Worm (Caenorhabditis elegans) whole organism, mixed stage, embryonic: ENCODE results near the gene ncs-7.

ENCODE experiments used
- M03D4.4 ChIP-seq: sonication (generic microtip); optimal IDR thresholded peaks from 2 replicates; lab custom pipeline; 2017; ENCODE audit warnings: mild to moderate bottlenecking, missing genetic modification characterization, missing compliant biosample characterization
- bed-3 ChIP-seq: fragments of 200-800 bp; sonication (Bioruptor generic); optimal IDR thresholded peaks from 3 replicates; lab custom pipeline; 2018; ENCODE audit warnings: mild to moderate bottlenecking, missing genetic modification characterization, moderate library complexity, missing compliant biosample characterization
- blmp-1 ChIP-seq: fragments of 150-350 bp; optimal IDR thresholded peaks from 2 replicates; lab custom pipeline; 2014; ENCODE audit warnings: missing biosample characterization, missing genetic modification characterization
- ceh-39 ChIP-seq: fragments of 150-350 bp; optimal IDR thresholded peaks from 2 replicates; lab custom pipeline; 2014; ENCODE audit warnings: missing biosample characterization, missing genetic modification characterization
- ceh-43 ChIP-seq: fragments of 200-800 bp; sonication (Bioruptor generic); optimal IDR thresholded peaks from 2 replicates; lab custom pipeline; 2018; ENCODE audit warnings: mild to moderate bottlenecking, missing genetic modification characterization, moderate library complexity, missing compliant biosample characterization
- ceh-83 ChIP-seq: fragments of 200-800 bp; sonication (Bioruptor generic); optimal IDR thresholded peaks from 2 replicates; lab custom pipeline; 2018; ENCODE audit warnings: mild to moderate bottlenecking, missing genetic modification characterization, missing compliant biosample characterization
- ces-1 ChIP-seq: fragments of 150-350 bp; optimal IDR thresholded peaks from 2 replicates; lab custom pipeline; 2014; ENCODE audit warnings: missing biosample characterization, missing genetic modification reagents, missing genetic modification characterization
- cnd-1 ChIP-seq: fragments of 200-800 bp; sonication (Bioruptor generic); optimal IDR thresholded peaks from 2 replicates; lab custom pipeline; 2018; ENCODE audit warnings: mild to moderate bottlenecking, missing genetic modification characterization, missing compliant biosample characterization
- drap-1 ChIP-seq: fragments of 200-800 bp; sonication (Bioruptor generic); optimal IDR thresholded peaks from 3 replicates; lab custom pipeline; 2018; ENCODE audit warnings: mild to moderate bottlenecking, missing genetic modification characterization, missing compliant biosample characterization
- elt-1 ChIP-seq: sonication (generic microtip); optimal IDR thresholded peaks from 2 replicates; lab custom pipeline; 2017; ENCODE audit warnings: missing genetic modification characterization, mild to moderate bottlenecking, missing compliant biosample characterization, antibody characterized with exemption, moderate library complexity, borderline replicate concordance; ENCODE audit not compliant: insufficient read depth
- elt-3 ChIP-seq: fragments of 150-350 bp; optimal IDR thresholded peaks from 2 replicates; lab custom pipeline; 2014; ENCODE audit warnings: missing biosample characterization, missing genetic modification characterization
- ham-2 ChIP-seq: fragments of 200-800 bp; sonication (Bioruptor generic); optimal IDR thresholded peaks from 2 replicates; lab custom pipeline; 2018; ENCODE audit warnings: mild to moderate bottlenecking, missing genetic modification characterization, missing compliant biosample characterization
- hlh-1 ChIP-seq: fragments of 150-350 bp; optimal IDR thresholded peaks from 2 replicates; lab custom pipeline; 2014; ENCODE audit warnings: missing biosample characterization, missing genetic modification reagents, missing genetic modification characterization
- lin-32 ChIP-seq: fragments of 200-800 bp; sonication (Bioruptor generic); optimal IDR thresholded peaks from 2 replicates; lab custom pipeline; 2018; ENCODE audit warnings: mild to moderate bottlenecking, missing genetic modification characterization, missing compliant biosample characterization
- lsy-2 ChIP-seq: fragments of 150-350 bp; optimal IDR thresholded peaks from 2 replicates; lab custom pipeline; 2014; ENCODE audit warnings: missing biosample characterization, missing genetic modification characterization
- mab-5 ChIP-seq: fragments of 150-350 bp; optimal IDR thresholded peaks from 2 replicates; lab custom pipeline; 2014; ENCODE audit warnings: missing biosample characterization, missing genetic modification characterization
- mep-1 ChIP-seq: fragments of 150-350 bp; optimal IDR thresholded peaks from 2 replicates; lab custom pipeline; 2017; ENCODE audit warnings: missing biosample characterization, missing genetic modification reagents, missing genetic modification characterization, inconsistent platforms
- mls-2 ChIP-seq: sonication (generic microtip); optimal IDR thresholded peaks from 2 replicates; lab custom pipeline; 2016; ENCODE audit warnings: mild to moderate bottlenecking, missing genetic modification characterization, moderate library complexity, missing compliant biosample characterization
- nhr-2 ChIP-seq: fragments of 150-350 bp; optimal IDR thresholded peaks from 2 replicates; lab custom pipeline; 2014; ENCODE audit warnings: missing biosample characterization, missing genetic modification characterization
- nhr-237 ChIP-seq: fragments of 150-350 bp; optimal IDR thresholded peaks from 2 replicates; lab custom pipeline; 2014; ENCODE audit warnings: missing biosample characterization, missing genetic modification characterization
- nhr-28 ChIP-seq: fragments of 150-350 bp; optimal IDR thresholded peaks from 2 replicates; lab custom pipeline; 2014; ENCODE audit warnings: missing biosample characterization, missing genetic modification characterization
- nhr-76 ChIP-seq: sonication (generic microtip); optimal IDR thresholded peaks from 2 replicates; lab custom pipeline; 2017; ENCODE audit warnings: missing biosample characterization, missing genetic modification characterization
- pha-4 ChIP-seq: fragments of 150-350 bp; optimal IDR thresholded peaks from 2 replicates; lab custom pipeline; 2018; ENCODE audit warnings: missing biosample characterization, missing genetic modification reagents, missing genetic modification characterization
- sem-2 ChIP-seq: fragments of 200-800 bp; sonication (Bioruptor generic); optimal IDR thresholded peaks from 2 replicates; lab custom pipeline; 2018; ENCODE audit warnings: mild to moderate bottlenecking, missing genetic modification characterization, missing compliant biosample characterization
- snpc-4 ChIP-seq: fragments of 150-350 bp; optimal IDR thresholded peaks from 2 replicates; lab custom pipeline; 2014; ENCODE audit warnings: missing biosample characterization, missing genetic modification characterization
- sptf-1 ChIP-seq: sonication (generic microtip); optimal IDR thresholded peaks from 2 replicates; lab custom pipeline; 2017; ENCODE audit warnings: mild to moderate bottlenecking, missing genetic modification characterization, moderate library complexity, missing compliant biosample characterization
- tbx-8 ChIP-seq: fragments of 200-800 bp; sonication (Bioruptor generic); optimal IDR thresholded peaks from 2 replicates; lab custom pipeline; 2018; ENCODE audit warnings: mild to moderate bottlenecking, missing genetic modification characterization, moderate library complexity, missing compliant biosample characterization
- unc-120 ChIP-seq: sonication (generic microtip); optimal IDR thresholded peaks from 2 replicates; lab custom pipeline; 2017; ENCODE audit warnings: missing genetic modification characterization, missing compliant biosample characterization; ENCODE audit not compliant: poor library complexity, severe bottlenecking
- unc-39 ChIP-seq: fragments of 150-350 bp; optimal IDR thresholded peaks from 2 replicates; lab custom pipeline; 2014; ENCODE audit warnings: missing biosample characterization, missing genetic modification characterization
- unc-62 ChIP-seq: fragments of 150-350 bp; optimal IDR thresholded peaks from 2 replicates; lab custom pipeline; 2014; ENCODE audit warnings: missing biosample characterization, missing genetic modification reagents, missing genetic modification characterization
- zip-8 ChIP-seq: fragments of 150-350 bp; optimal IDR thresholded peaks from 2 replicates; lab custom pipeline; 2014; ENCODE audit warnings: missing biosample characterization, missing genetic modification characterization
- ztf-11 ChIP-seq: fragments of 150-350 bp; optimal IDR thresholded peaks from 2 replicates; lab custom pipeline; 2014; ENCODE audit warnings: missing biosample characterization, missing genetic modification characterization

The ncs-7 gene

ce11 chrX:17611180-17611579 lies 3.2 kb upstream of the ncs-7 start:
- no peak for TF ChIP-seq unc-39 (tag; lab: Kevin White, UChicago)
- no peak for TF ChIP-seq ceh-39 (tag; lab: Kevin White, UChicago)
- no peak for TF ChIP-seq nhr-28 (tag; lab: Kevin White, UChicago)
- TF ChIP-seq M03D4.4 = peak; percentile 20
- no peak for TF ChIP-seq nhr-76 (tag; lab: Kevin White, UChicago)
- TF ChIP-seq mep-1 (tag; lab: Kevin White, UChicago) = no peak
- no peak for TF ChIP-seq tbx-8 (GFP tag; lab: Kevin White, UChicago)
- TF ChIP-seq ztf-11 (tag; lab: Kevin White, UChicago) = no peak
- TF ChIP-seq unc-62 (GFP tag; lab: Kevin White, UChicago) = no peak
- TF ChIP-seq mab-5 (tag; lab: Kevin White, UChicago) = no peak
- TF ChIP-seq lsy-2 (tag; lab: Kevin White, UChicago) = no peak
- no peak for TF ChIP-seq ceh-43 (GFP tag; lab: Kevin White, UChicago)
- no peak for TF ChIP-seq nhr-2 (tag; lab: Kevin White, UChicago)
- peak; percentile 29 for TF ChIP-seq drap-1 (GFP tag; lab: Kevin White, UChicago)
- TF ChIP-seq lin-32 = no peak
- peak; percentile 77 for TF ChIP-seq ceh-83
- TF ChIP-seq sem-2 (GFP tag; lab: Kevin White, UChicago) = no peak
- TF ChIP-seq unc-120 (tag; lab: Kevin White, UChicago) = no peak
- no peak for TF ChIP-seq pha-4 (tag; lab: Kevin White, UChicago)
- TF ChIP-seq cnd-1 (tag; lab: Kevin White, UChicago) = peak; percentile 67
- TF ChIP-seq elt-1 = no peak
- no peak for TF ChIP-seq sptf-1 (tag; lab: Kevin White, UChicago)
- peak; percentile 8 for TF ChIP-seq mls-2 (tag; lab: Kevin White, UChicago)
- no peak for TF ChIP-seq elt-3 (tag; lab: Kevin White, UChicago)
- TF ChIP-seq nhr-237 (tag; lab: Kevin White, UChicago) = no peak
- no peak for TF ChIP-seq ces-1 (GFP tag; lab: Kevin White, UChicago)
- peak; percentile 9 for TF ChIP-seq hlh-1 (tag; lab: Kevin White, UChicago)

ce11 chrX:17613024-17613423 lies 1.3 kb upstream of the ncs-7 start:
- TF ChIP-seq ces-1 (GFP tag; lab: Kevin White, UChicago) (no peak), drap-1 (GFP tag; lab: Kevin White, UChicago) (no peak), unc-39 (tag; lab: Kevin White, UChicago) (no peak), nhr-28 (tag; lab: Kevin White, UChicago) (no peak), snpc-4 (tag; lab: Kevin White, UChicago) (no peak), lin-32 (no peak), zip-8 (no peak), ceh-39 (tag; lab: Kevin White, UChicago) (no peak), ztf-11 (tag; lab: Kevin White, UChicago) (no peak), lsy-2 (tag; lab: Kevin White, UChicago) (no peak), mls-2 (tag; lab: Kevin White, UChicago) (no peak)

ce11 chrX:17625245-17625644 lies 10.9 kb downstream of the ncs-7 start:
- TF ChIP-seq bed-3 (GFP tag; lab: Kevin White, UChicago) (no peak), ces-1 (GFP tag; lab: Kevin White, UChicago) (no peak), ztf-11 (tag; lab: Kevin White, UChicago) (no peak), cnd-1 (tag; lab: Kevin White, UChicago) (no peak), ham-2 (GFP tag; lab: Kevin White, UChicago) (no peak), unc-39 (tag; lab: Kevin White, UChicago) (no peak), unc-62 (GFP tag; lab: Kevin White, UChicago) (no peak), nhr-237 (tag; lab: Kevin White, UChicago) (no peak), sem-2 (GFP tag; lab: Kevin White, UChicago) (no peak), lsy-2 (tag; lab: Kevin White, UChicago) (no peak), drap-1 (GFP tag; lab: Kevin White, UChicago) (no peak), blmp-1 (tag; lab: Kevin White, UChicago) (no peak), elt-3 (tag; lab: Kevin White, UChicago) (no peak)
- TF ChIP-seq, all 35 proteins: peak for 0

- TF ChIP-seq nhr-2 (tag; lab: Kevin White, UChicago) (no peak), lsy-2 (tag; lab: Kevin White, UChicago) (no peak), ceh-83 (no peak)
Measured at ce11 chrX:17625729-17626128, 11.4 kb downstream of the ncs-7 start.
